Fruit fly (Drosophila melanogaster): ENCODE data around the gene CG4565.

CG4565 gene

dm6 chr3R:10842422-10842821, 10.1 kb upstream of the CG4565 start:
- no peak for TF ChIP-seq Lim3 (GFP tag; IDR thresholded peaks at IDR 0.05)
- TF ChIP-seq lilli (GFP tag; optimal IDR thresholded peaks at IDR 0.05): no peak
- no peak for TF ChIP-seq Hey (tag; optimal IDR thresholded peaks at IDR 0.05)

- peak; percentile 88 for TF ChIP-seq CG11696 (GFP tag; IDR thresholded peaks at IDR 0.05)
- TF ChIP-seq Lim3 (GFP tag; IDR thresholded peaks at IDR 0.05): peak; percentile 10; the same call in 1 of the 2 replicates
- peak; percentile 58 for TF ChIP-seq Atf-2 (GFP tag; optimal IDR thresholded peaks at IDR 0.05)
- peak; percentile 98 for TF ChIP-seq CG17829 (tag; optimal IDR thresholded peaks at IDR 0.05)
- TF ChIP-seq inv (GFP tag; IDR thresholded peaks at IDR 0.05; ENCODE audit: partially characterized antibody): peak; percentile 30; the same call in 1 of the 2 replicates
- TF ChIP-seq CG42726 (GFP tag; IDR thresholded peaks at IDR 0.05; ENCODE audit: partially characterized antibody): peak; percentile 58; the same call in 1 of the 2 replicates
- TF ChIP-seq hth (optimal IDR thresholded peaks at IDR 0.05): no peak
- peak; percentile 96 for TF ChIP-seq CG6683 (GFP tag; optimal IDR thresholded peaks at IDR 0.05)
- peak; percentile 78 for TF ChIP-seq CG10274 (GFP tag; optimal IDR thresholded peaks at IDR 0.05)
- TF ChIP-seq Sox100B (GFP tag; optimal IDR thresholded peaks at IDR 0.05): peak; percentile 97
- TF ChIP-seq CG6854 (GFP tag; optimal IDR thresholded peaks at IDR 0.05): peak; percentile 97
- TF ChIP-seq Nf-YA (GFP tag; IDR thresholded peaks at IDR 0.05): peak; percentile 91
- TF ChIP-seq HHEX (GFP tag; optimal IDR thresholded peaks at IDR 0.05): peak; percentile 94
- TF ChIP-seq CG16815 (GFP tag; optimal IDR thresholded peaks at IDR 0.05): peak; percentile 89
- TF ChIP-seq pb (GFP tag; optimal IDR thresholded peaks at IDR 0.05): no peak
- peak; percentile 44 for TF ChIP-seq Antp (GFP tag; optimal IDR thresholded peaks at IDR 0.05)
- no peak for TF ChIP-seq CG2129 (GFP tag; IDR thresholded peaks at IDR 0.05; ENCODE audit: partially characterized antibody)
- TF ChIP-seq CG30403 (GFP tag; optimal IDR thresholded peaks at IDR 0.05): peak; percentile 92
- TF ChIP-seq CG11695 (GFP tag; IDR thresholded peaks at IDR 0.05): peak; percentile 97
- TF ChIP-seq CG4282 (GFP tag; optimal IDR thresholded peaks at IDR 0.05): no peak
- peak; percentile 89 for TF ChIP-seq CG10462 (GFP tag; optimal IDR thresholded peaks at IDR 0.05)
- TF ChIP-seq CG31224 (GFP tag; IDR thresholded peaks at IDR 0.05): peak; percentile 88
- TF ChIP-seq CG12942 (GFP tag; optimal IDR thresholded peaks at IDR 0.05): peak; percentile 87
- TF ChIP-seq Med (GFP tag): peak; percentile 88
- TF ChIP-seq knrl (GFP tag; IDR thresholded peaks at IDR 0.05; ENCODE audit: partially characterized antibody): peak; percentile 13; the same call in 1 of the 3 replicates
- TF ChIP-seq CG16779 (GFP tag; IDR thresholded peaks at IDR 0.05): peak; percentile 83
- peak; percentile 34 for TF ChIP-seq pros (GFP tag; optimal IDR thresholded peaks at IDR 0.05)
- TF ChIP-seq dysf (GFP tag; IDR thresholded peaks at IDR 0.05): peak; percentile 95
- TF ChIP-seq Deaf1 (tag; optimal IDR thresholded peaks at IDR 0.05): peak; percentile 86
- peak; percentile 40 for TF ChIP-seq Ets97D (GFP tag; optimal IDR thresholded peaks at IDR 0.05)
- peak; percentile 90 for TF ChIP-seq CG4404 (GFP tag; IDR thresholded peaks at IDR 0.05)
- TF ChIP-seq Max (GFP tag; optimal IDR thresholded peaks at IDR 0.05): peak; percentile 96
- peak; percentile 93 for TF ChIP-seq CG7987 (GFP tag; optimal IDR thresholded peaks at IDR 0.05)
- peak; percentile 68 for TF ChIP-seq Sry-β (GFP tag; optimal IDR thresholded peaks at IDR 0.05)
- TF ChIP-seq unpg (GFP tag; optimal IDR thresholded peaks at IDR 0.05): peak; percentile 95
- TF ChIP-seq CG7963 (GFP tag; IDR thresholded peaks at IDR 0.05; ENCODE audit: partially characterized antibody): no peak
- peak; percentile 96 for TF ChIP-seq az2 (GFP tag; optimal IDR thresholded peaks at IDR 0.05)
- TF ChIP-seq Mrtf (GFP tag; IDR thresholded peaks at IDR 0.05): peak; percentile 87
- peak; percentile 22; the same call in 1 of the 2 replicates for TF ChIP-seq amos (GFP tag; IDR thresholded peaks at IDR 0.05; ENCODE audit: partially characterized antibody)
- peak; percentile 98 for TF ChIP-seq lab (GFP tag; optimal IDR thresholded peaks at IDR 0.05)
- TF ChIP-seq CG6689 (GFP tag; IDR thresholded peaks at IDR 0.05): peak; percentile 93
- TF ChIP-seq Sin3A (optimal IDR thresholded peaks at IDR 0.05): no peak
- TF ChIP-seq CG14965 (GFP tag; optimal IDR thresholded peaks at IDR 0.05; ENCODE audit: borderline replicate concordance): no peak
- TF ChIP-seq D (optimal IDR thresholded peaks at IDR 0.05): no peak
- TF ChIP-seq D (GFP tag; optimal IDR thresholded peaks at IDR 0.05): peak; percentile 96
- peak; percentile 43 for TF ChIP-seq CG12744 (GFP tag; optimal IDR thresholded peaks at IDR 0.05)
- peak; percentile 84 for TF ChIP-seq cato (GFP tag; optimal IDR thresholded peaks at IDR 0.05; ENCODE audit: borderline replicate concordance)
Measured at dm6 chr3R:10849515-10849973, 3.0 kb upstream of the CG4565 start, which contains the start of gene CG42394. Gene CG42394, plus strand, starts transcription at chr3R:10849825.

All from whole organism, embryonic.